Worm (Caenorhabditis elegans) whole organism, midembryonic: ENCODE measurements around the gene snr-6.

ENCODE experiments used
- T22C8.4 ChIP-seq: fragments of 200-800 bp; sonication (Bioruptor generic); IDR thresholded peaks from 2 replicates; pipeline ENCODE4 v1.3.6; 2022; ENCODE audit warnings: missing genetic modification characterization, missing compliant biosample characterization
- flt-1 ChIP-seq: fragments of 200-800 bp; sonication (Bioruptor generic); IDR thresholded peaks from 2 replicates; pipeline ENCODE4 v1.3.6; 2022; ENCODE audit warnings: missing genetic modification characterization, missing compliant biosample characterization
- klf-2 ChIP-seq: fragments of 200-800 bp; sonication (Bioruptor generic); conservative IDR thresholded peaks from 2 replicates; pipeline ENCODE4 v1.3.6; 2022; ENCODE audit warnings: missing genetic modification reagents, missing genetic modification characterization, missing compliant biosample characterization
- med-1 ChIP-seq: sonication (generic microtip); optimal IDR thresholded peaks from 2 replicates; lab custom pipeline; 2017; ENCODE audit warnings: missing genetic modification characterization, mild to moderate bottlenecking, missing compliant biosample characterization, antibody characterized with exemption, missing genetic modification reagents; ENCODE audit not compliant: insufficient read depth
- ref-1 ChIP-seq: fragments of 200-800 bp; sonication (Bioruptor generic); conservative IDR thresholded peaks from 2 replicates; pipeline ENCODE4 v1.3.6; 2022; ENCODE audit warnings: missing genetic modification reagents, missing genetic modification characterization, missing compliant biosample characterization
- tab-1 ChIP-seq: fragments of 200-800 bp; sonication (Bioruptor generic); IDR thresholded peaks from 2 replicates; pipeline ENCODE4 v1.3.6; 2022; ENCODE audit warnings: missing genetic modification characterization, missing compliant biosample characterization
- ztf-23 ChIP-seq: fragments of 200-800 bp; sonication (Bioruptor generic); IDR thresholded peaks from 2 replicates; pipeline ENCODE4 v1.3.6; 2022; ENCODE audit warnings: missing genetic modification reagents, missing genetic modification characterization, missing compliant biosample characterization
- ztf-29 ChIP-seq: fragments of 200-800 bp; sonication (Bioruptor generic); IDR thresholded peaks from 2 replicates; pipeline ENCODE4 v1.3.6; 2022; ENCODE audit warnings: missing genetic modification reagents, missing genetic modification characterization, missing compliant biosample characterization

DNA sequence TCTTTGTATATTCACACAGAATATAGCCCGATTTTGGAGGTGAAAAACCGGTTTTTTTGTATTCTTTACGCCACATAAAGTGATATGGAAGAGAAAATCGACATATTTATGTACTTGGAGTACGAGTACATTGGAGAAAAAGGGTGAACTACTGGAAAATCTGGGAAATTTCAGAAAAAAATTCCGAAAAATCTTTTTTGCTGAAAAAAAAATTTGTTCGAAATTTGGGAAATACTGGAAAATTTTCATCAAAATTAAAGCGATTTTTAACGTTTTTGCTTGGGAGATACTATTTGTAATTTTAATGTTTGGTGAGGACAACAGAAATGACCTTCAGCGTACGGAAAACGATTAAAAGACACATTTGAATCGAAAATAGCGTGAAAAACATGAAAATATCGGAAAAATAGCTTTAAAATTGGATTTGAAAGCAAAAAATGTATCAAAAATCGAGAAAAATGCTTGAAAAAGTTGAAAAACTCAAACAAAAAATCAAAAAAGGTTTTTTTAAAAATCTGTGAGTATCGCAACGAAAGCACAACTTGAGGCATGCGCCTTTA, 3.5 kb downstream of the snr-6 start:
- TF ChIP-seq med-1 (GFP tag; lab: Kevin White, UChicago) (no peak), T22C8.4 (GFP tag; lab: Robert Waterston, UW) (no peak), ztf-23 (GFP tag; lab: Robert Waterston, UW) (no peak), tab-1 (GFP tag; lab: Robert Waterston, UW) (no peak), flt-1 (GFP tag; lab: Robert Waterston, UW) (no peak), ztf-29 (GFP tag; lab: Robert Waterston, UW) (no peak), klf-2 (GFP tag; lab: Robert Waterston, UW) (no peak), ref-1 (GFP tag; lab: Robert Waterston, UW) (no peak)
